Worm (Caenorhabditis elegans): Measurements from ENCODE around the gene acp-7.

acp-7 gene

ce11 chrIV:6460596-6460995 lies 29.1 kb upstream of the acp-7 start:
- TF ChIP-seq tlf-1 (GFP tag; optimal IDR thresholded peaks at IDR 0.05) = no peak
- TF ChIP-seq attf-6 (GFP tag; IDR thresholded peaks at IDR 0.05) = peak; percentile 57; the same call in 1 of the 2 replicates
- TF ChIP-seq snpc-4 (GFP tag; optimal IDR thresholded peaks at IDR 0.05) = peak; percentile 69
- TF ChIP-seq snpc-4 (tag; optimal IDR thresholded peaks at IDR 0.05) = peak; percentile 66 to 77 (median 73)
- no peak for TF ChIP-seq nfyb-1 (GFP tag; IDR thresholded peaks at IDR 0.05)
- no peak for TF ChIP-seq bed-1 (GFP tag; IDR thresholded peaks at IDR 0.05)
- peak; percentile 79 for TF ChIP-seq snpc-1.1 (tag; optimal IDR thresholded peaks at IDR 0.05; ENCODE audit: insufficient read depth)
- TF ChIP-seq hlh-12 (tag; optimal IDR thresholded peaks at IDR 0.05) = no peak

ce11 chrIV:6457472-6457871 lies 26.0 kb upstream of the acp-7 start, which contains the start of gene lgc-10:
Gene lgc-10, minus strand, starts transcription at chrIV:6457572.
- TF ChIP-seq hmg-1.2 (GFP tag; IDR thresholded peaks at IDR 0.05) (no peak), K11D2.4 (GFP tag; IDR thresholded peaks at IDR 0.05) (no peak), him-1 (tag; optimal IDR thresholded peaks at IDR 0.05) (no peak), dpff-1 (tag; optimal IDR thresholded peaks at IDR 0.05) (no peak), F33H1.4 (GFP tag; IDR thresholded peaks at IDR 0.05) (no peak)

- TF ChIP-seq nhr-80 (tag; optimal IDR thresholded peaks at IDR 0.05) (peak; percentile 1), bed-2 (GFP tag; IDR thresholded peaks at IDR 0.05) (no peak)
Observed at ce11 chrIV:6443018-6443417, 11.5 kb upstream of the acp-7 start.

ce11 chrIV:6442016-6442618 lies 10.6 kb upstream of the acp-7 start:
- TF ChIP-seq cebp-1 (GFP tag; IDR thresholded peaks at IDR 0.05) = peak; percentile 55; the same call in 1 of the 2 replicates
- TF ChIP-seq cebp-1 (tag; optimal IDR thresholded peaks at IDR 0.05) = peak; percentile 81
- no peak for TF ChIP-seq pha-4 (tag; optimal IDR thresholded peaks at IDR 0.05)
- TF ChIP-seq hmg-1.2 (GFP tag; IDR thresholded peaks at IDR 0.05) = peak; percentile 86
- peak; percentile 82 for TF ChIP-seq nhr-80 (tag; optimal IDR thresholded peaks at IDR 0.05)
- 0 out of 2 replicates have a peak, but pooled peaks have one; percentile 35 for TF ChIP-seq pbrm-1 (GFP tag; IDR thresholded peaks at IDR 0.05)
- TF ChIP-seq snpc-4 (GFP tag; optimal IDR thresholded peaks at IDR 0.05) = no peak
- peak in 2 of 4 experiments; percentile 8 to 32 for TF ChIP-seq snpc-4 (tag; optimal IDR thresholded peaks at IDR 0.05)
- TF ChIP-seq ztf-28 (GFP tag; IDR thresholded peaks at IDR 0.05) = no peak
- TF ChIP-seq F39B2.1 (GFP tag; IDR thresholded peaks at IDR 0.05) = no peak

- TF ChIP-seq akir-1 (GFP tag; optimal IDR thresholded peaks at IDR 0.05) = no peak
- TF ChIP-seq atf-7 (tag; optimal IDR thresholded peaks at IDR 0.05) = no peak
- no peak for TF ChIP-seq D2030.7 (GFP tag; IDR thresholded peaks at IDR 0.05)
- no peak for TF ChIP-seq nfyb-1 (GFP tag; IDR thresholded peaks at IDR 0.05)
Observed at ce11 chrIV:6441601-6442000, 10.1 kb upstream of the acp-7 start, which contains the start of gene Y73B6BL.31. Gene Y73B6BL.31, plus strand, starts transcription at chrIV:6441901.

ce11 chrIV:6438051-6438450 lies 6.6 kb upstream of the acp-7 start, which contains the start of gene dlc-5:
Gene dlc-5, plus strand, starts transcription at chrIV:6438204.
- no peak for TF ChIP-seq K12H6.12 (tag; optimal IDR thresholded peaks at IDR 0.05)
- no peak for TF ChIP-seq hmg-1.2 (GFP tag; IDR thresholded peaks at IDR 0.05)
- no peak for TF ChIP-seq sdz-38 (tag; optimal IDR thresholded peaks at IDR 0.05)
- no peak for TF ChIP-seq unc-130 (GFP tag; optimal IDR thresholded peaks at IDR 0.05)
- no peak for TF ChIP-seq attf-5 (GFP tag; optimal IDR thresholded peaks at IDR 0.05)
- TF ChIP-seq F55B11.4 (tag; optimal IDR thresholded peaks at IDR 0.05; ENCODE audit: borderline replicate concordance, insufficient read depth) = no peak
- no peak for TF ChIP-seq egrh-3 (GFP tag; IDR thresholded peaks at IDR 0.05)
- TF ChIP-seq cebp-2 (GFP tag; IDR thresholded peaks at IDR 0.05) = no peak
- TF ChIP-seq Y56A3A.18 (GFP tag; IDR thresholded peaks at IDR 0.05) = no peak
- TF ChIP-seq nhr-80 (tag; optimal IDR thresholded peaks at IDR 0.05) = no peak

All from whole organism, young adult.